Worm (Caenorhabditis elegans) whole organism, late embryonic: ENCODE data around the gene F59B2.13.

Experiments
- C38D4.7 ChIP-seq: fragments of 200-800 bp; sonication (Bioruptor generic); optimal IDR thresholded peaks from 2 replicates; lab custom pipeline; 2018; ENCODE audit warnings: mild to moderate bottlenecking, missing genetic modification characterization, moderate library complexity, missing compliant biosample characterization
- F13H6.1 ChIP-seq: sonication (generic microtip); optimal IDR thresholded peaks from 2 replicates; lab custom pipeline; 2016; ENCODE audit warnings: missing genetic modification characterization, missing compliant biosample characterization
- K09A11.1 ChIP-seq: sonication (generic microtip); optimal IDR thresholded peaks from 2 replicates; lab custom pipeline; 2017; ENCODE audit warnings: antibody characterized with exemption, mild to moderate bottlenecking, missing genetic modification characterization, missing compliant biosample characterization; ENCODE audit not compliant: insufficient read depth
- T23F11.4 ChIP-seq: fragments of 200-800 bp; sonication (Bioruptor generic); optimal IDR thresholded peaks from 2 replicates; lab custom pipeline; 2018; ENCODE audit warnings: mild to moderate bottlenecking, missing genetic modification characterization, missing compliant biosample characterization
- ama-1 ChIP-seq: fragments of 150-350 bp; optimal IDR thresholded peaks from 2 replicates; lab custom pipeline; 2014
- ceh-14 ChIP-seq: sonication (generic microtip); optimal IDR thresholded peaks from 2 replicates; lab custom pipeline; 2016; ENCODE audit warnings: missing genotype, missing genetic modification characterization, missing compliant biosample characterization
- ceh-18 ChIP-seq: sonication (generic microtip); optimal IDR thresholded peaks from 2 replicates; lab custom pipeline; 2016; ENCODE audit warnings: missing genetic modification characterization, missing compliant biosample characterization
- ceh-2 ChIP-seq: sonication (generic microtip); optimal IDR thresholded peaks from 2 replicates; lab custom pipeline; 2016; ENCODE audit warnings: missing genotype, missing genetic modification characterization, missing compliant biosample characterization
- ceh-24 ChIP-seq: sonication (generic microtip); optimal IDR thresholded peaks from 2 replicates; lab custom pipeline; 2016; ENCODE audit warnings: mild to moderate bottlenecking, missing genetic modification characterization, missing compliant biosample characterization
- ceh-34 ChIP-seq: sonication (generic microtip); optimal IDR thresholded peaks from 2 replicates; lab custom pipeline; 2016; ENCODE audit warnings: mild to moderate bottlenecking, missing genetic modification characterization, missing compliant biosample characterization
- ceh-9 ChIP-seq: sonication (generic microtip); optimal IDR thresholded peaks from 2 replicates; lab custom pipeline; 2016; ENCODE audit warnings: mild to moderate bottlenecking, missing genetic modification characterization, inconsistent platforms, missing compliant biosample characterization
- che-1 ChIP-seq: sonication (generic microtip); optimal IDR thresholded peaks from 2 replicates; lab custom pipeline; 2016; ENCODE audit warnings: mild to moderate bottlenecking, missing genetic modification characterization, missing compliant biosample characterization
- dmd-4 ChIP-seq: sonication (generic microtip); optimal IDR thresholded peaks from 2 replicates; lab custom pipeline; 2016; ENCODE audit warnings: borderline replicate concordance, missing genetic modification characterization, missing compliant biosample characterization
- dve-1 ChIP-seq: sonication (generic microtip); optimal IDR thresholded peaks from 2 replicates; lab custom pipeline; 2017; ENCODE audit warnings: antibody characterized with exemption, mild to moderate bottlenecking, missing genetic modification characterization, missing compliant biosample characterization
- elt-2 ChIP-seq: sonication (generic microtip); optimal IDR thresholded peaks from 2 replicates; lab custom pipeline; 2016; ENCODE audit warnings: missing genetic modification reagents, missing genetic modification characterization, missing compliant biosample characterization
- ets-4 ChIP-seq: sonication (generic microtip); optimal IDR thresholded peaks from 2 replicates; lab custom pipeline; 2016; ENCODE audit warnings: missing genetic modification characterization, missing compliant biosample characterization
- eyg-1 ChIP-seq: sonication (generic microtip); optimal IDR thresholded peaks from 2 replicates; lab custom pipeline; 2016; ENCODE audit warnings: missing genotype, missing genetic modification characterization, missing compliant biosample characterization
- fkh-10 ChIP-seq: fragments of 150-350 bp; optimal IDR thresholded peaks from 2 replicates; lab custom pipeline; 2014; ENCODE audit warnings: missing biosample characterization, missing genetic modification reagents, missing genetic modification characterization
- hlh-13 ChIP-seq: fragments of 200-800 bp; sonication (Bioruptor generic); optimal IDR thresholded peaks from 2 replicates; lab custom pipeline; 2018; ENCODE audit warnings: mild to moderate bottlenecking, missing genetic modification characterization, missing compliant biosample characterization
- hlh-6 ChIP-seq: sonication (generic microtip); optimal IDR thresholded peaks from 2 replicates; lab custom pipeline; 2016; ENCODE audit warnings: missing genotype, missing genetic modification characterization, missing compliant biosample characterization
- hlh-8 ChIP-seq: sonication (generic microtip); optimal IDR thresholded peaks from 2 replicates; lab custom pipeline; 2016; ENCODE audit warnings: missing genotype, missing genetic modification characterization, missing compliant biosample characterization
- madf-2 ChIP-seq: sonication (generic microtip); optimal IDR thresholded peaks from 2 replicates; lab custom pipeline; 2017; ENCODE audit warnings: missing genetic modification characterization, missing compliant biosample characterization
- nhr-11 ChIP-seq: fragments of 150-350 bp; optimal IDR thresholded peaks from 2 replicates; lab custom pipeline; 2014; ENCODE audit warnings: missing biosample characterization, missing genetic modification characterization
- nhr-232 ChIP-seq: sonication (generic microtip); optimal IDR thresholded peaks from 2 replicates; lab custom pipeline; 2016; ENCODE audit warnings: missing genetic modification characterization, missing compliant biosample characterization
- npax-4 ChIP-seq: sonication (generic microtip); optimal IDR thresholded peaks from 2 replicates; lab custom pipeline; 2016; ENCODE audit warnings: missing genetic modification characterization, missing compliant biosample characterization
- odd-2 ChIP-seq: sonication (generic microtip); optimal IDR thresholded peaks from 2 replicates; lab custom pipeline; 2017; ENCODE audit warnings: antibody characterized with exemption, mild to moderate bottlenecking, missing genetic modification characterization, missing compliant biosample characterization
- pat-9 ChIP-seq: fragments of 200-800 bp; sonication (Bioruptor generic); optimal IDR thresholded peaks from 2 replicates; lab custom pipeline; 2018; ENCODE audit warnings: mild to moderate bottlenecking, missing genetic modification characterization, moderate library complexity, missing compliant biosample characterization
- pqm-1 ChIP-seq: sonication (generic microtip); optimal IDR thresholded peaks from 2 replicates; lab custom pipeline; 2016; ENCODE audit warnings: missing genetic modification characterization, missing compliant biosample characterization
- pros-1 ChIP-seq: fragments of 150-350 bp; optimal IDR thresholded peaks from 2 replicates; lab custom pipeline; 2014; ENCODE audit warnings: missing biosample characterization, missing genetic modification reagents, missing genetic modification characterization
- ref-2 ChIP-seq: sonication (generic microtip); optimal IDR thresholded peaks from 2 replicates; lab custom pipeline; 2016; ENCODE audit warnings: missing genetic modification characterization, missing compliant biosample characterization
- rnt-1 ChIP-seq: sonication (generic microtip); optimal IDR thresholded peaks from 2 replicates; lab custom pipeline; 2016; ENCODE audit warnings: missing genetic modification characterization, missing compliant biosample characterization
- sox-2 ChIP-seq: fragments of 200-800 bp; sonication (Bioruptor generic); IDR thresholded peaks from 2 replicates; pipeline ENCODE4 v1.3.6; 2022; ENCODE audit warnings: missing genetic modification reagents, missing genetic modification characterization, missing compliant biosample characterization
- sox-4 ChIP-seq: sonication (generic microtip); optimal IDR thresholded peaks from 2 replicates; lab custom pipeline; 2017; ENCODE audit warnings: mild to moderate bottlenecking, missing genetic modification characterization, inconsistent platforms, missing compliant biosample characterization
- tbx-7 ChIP-seq: sonication (generic microtip); optimal IDR thresholded peaks from 2 replicates; lab custom pipeline; 2016; ENCODE audit warnings: missing genotype, missing genetic modification characterization, missing compliant biosample characterization
- zip-5 ChIP-seq: sonication (generic microtip); optimal IDR thresholded peaks from 2 replicates; lab custom pipeline; 2016; ENCODE audit warnings: missing genetic modification characterization, missing compliant biosample characterization
- ztf-16 ChIP-seq: sonication (generic microtip); optimal IDR thresholded peaks from 2 replicates; lab custom pipeline; 2017; ENCODE audit warnings: missing genetic modification characterization, missing compliant biosample characterization

F59B2.13 gene

ce11 chrIII:8984960-8985359 lies 41.9 kb downstream of the F59B2.13 start (continued):
- no peak for TF ChIP-seq pqm-1 (tag; lab: Kevin White, UChicago)
- TF ChIP-seq pat-9 (tag; lab: Kevin White, UChicago): no peak
- TF ChIP-seq odd-2 (tag; lab: Kevin White, UChicago): no peak
- peak; percentile 88 for TF ChIP-seq ceh-18 (tag; lab: Kevin White, UChicago)
- no peak for TF ChIP-seq tbx-7 (tag; lab: Kevin White, UChicago)
- no peak for TF ChIP-seq ets-4 (tag; lab: Kevin White, UChicago)
- TF ChIP-seq hlh-13 (GFP tag; lab: Kevin White, UChicago): no peak
- no peak for TF ChIP-seq eyg-1 (tag; lab: Kevin White, UChicago)
- peak; percentile 33 for TF ChIP-seq rnt-1 (tag; lab: Kevin White, UChicago)
- TF ChIP-seq ama-1 (lab: Kevin White, UChicago): no peak
- no peak for TF ChIP-seq hlh-8 (tag; lab: Kevin White, UChicago)
- no peak for TF ChIP-seq che-1
- no peak for TF ChIP-seq C38D4.7 (GFP tag; lab: Kevin White, UChicago)
- no peak for TF ChIP-seq T23F11.4
- TF ChIP-seq dmd-4 (tag; lab: Kevin White, UChicago): no peak
- TF ChIP-seq nhr-232 (tag; lab: Kevin White, UChicago): no peak
- TF ChIP-seq nhr-11 (tag; lab: Kevin White, UChicago): no peak
- no peak for TF ChIP-seq sox-4
- no peak for TF ChIP-seq hlh-6 (tag; lab: Kevin White, UChicago)

ce11 chrIII:8984412-8984811 lies 42.4 kb downstream of the F59B2.13 start:
- TF ChIP-seq ceh-2 (tag; lab: Kevin White, UChicago) (no peak), elt-2 (tag; lab: Kevin White, UChicago) (peak; percentile 47)

ce11 chrIII:8983811-8984210 lies 43.0 kb downstream of the F59B2.13 start:
- no peak for TF ChIP-seq ceh-14

- no peak for TF ChIP-seq ceh-18 (tag; lab: Kevin White, UChicago)
- no peak for TF ChIP-seq zip-5 (tag; lab: Kevin White, UChicago)
- no peak for TF ChIP-seq pros-1
- no peak for TF ChIP-seq ceh-9 (tag; lab: Kevin White, UChicago)
- no peak for TF ChIP-seq fkh-10
- TF ChIP-seq K09A11.1 (tag; lab: Kevin White, UChicago): no peak
- TF ChIP-seq ztf-16 (tag; lab: Kevin White, UChicago): no peak
- no peak for TF ChIP-seq sox-4
- no peak for TF ChIP-seq elt-2 (tag; lab: Kevin White, UChicago)
- no peak for TF ChIP-seq ceh-34 (tag; lab: Kevin White, UChicago)
- TF ChIP-seq ceh-24 (tag; lab: Kevin White, UChicago): no peak
- no peak for TF ChIP-seq npax-4 (tag; lab: Kevin White, UChicago)
- no peak for TF ChIP-seq eyg-1 (tag; lab: Kevin White, UChicago)
- no peak for TF ChIP-seq madf-2 (tag; lab: Kevin White, UChicago)
- no peak for TF ChIP-seq ref-2
- no peak for TF ChIP-seq hlh-13 (GFP tag; lab: Kevin White, UChicago)
- TF ChIP-seq sox-2 (GFP tag; lab: Robert Waterston, UW): no peak
- TF ChIP-seq hlh-6 (tag; lab: Kevin White, UChicago): no peak
- TF ChIP-seq dve-1 (tag; lab: Kevin White, UChicago): no peak
- no peak for TF ChIP-seq F13H6.1 (tag; lab: Kevin White, UChicago)
- TF ChIP-seq, all 69 proteins: peak for 0
These were observed 43.7 kb downstream of the F59B2.13 start for ce11 chrIII:8983135-8983534.
